Worm (Caenorhabditis elegans) whole organism, L4 larva: ENCODE data around the gene glrx-5.

Experiments used
- F44E2.7 ChIP-seq: fragments of 200-800 bp; sonication (Bioruptor generic); IDR thresholded peaks from 2 replicates; pipeline ENCODE4 v2.1.2; 2022; ENCODE audit warnings: missing genetic modification characterization, missing compliant biosample characterization
- Y105C5A.15 ChIP-seq: fragments of 200-800 bp; sonication (Bioruptor generic); IDR thresholded peaks from 2 replicates; pipeline ENCODE4 v1.3.6; 2022; ENCODE audit warnings: missing genetic modification characterization, missing compliant biosample characterization
- ZK546.5 ChIP-seq, 2 experiments: sonication (generic microtip); optimal IDR thresholded peaks; 2 replicates each; lab custom pipeline; 2017; ENCODE audit warnings: missing biosample characterization in 2 of 2, missing genetic modification characterization in 2 of 2
- aly-2 ChIP-seq: sonication (generic microtip); optimal IDR thresholded peaks from 2 replicates; lab custom pipeline; 2018; ENCODE audit warnings: missing biosample characterization, missing genetic modification characterization
- ama-1 ChIP-seq: fragments of 150-350 bp; optimal IDR thresholded peaks from 2 replicates; lab custom pipeline; 2014; ENCODE audit warnings: inconsistent platforms, mixed read lengths
- arid-1 ChIP-seq: fragments of 200-800 bp; sonication (Bioruptor generic); conservative IDR thresholded peaks from 2 replicates; pipeline ENCODE4 v1.3.6; 2022; ENCODE audit warnings: missing genetic modification reagents, missing genetic modification characterization, missing compliant biosample characterization
- ceh-20 ChIP-seq: fragments of 200-800 bp; sonication (Bioruptor generic); IDR thresholded peaks from 2 replicates; pipeline ENCODE4 v1.3.6; 2022; ENCODE audit warnings: missing genetic modification reagents, missing genetic modification characterization, missing compliant biosample characterization
- ceh-28 ChIP-seq: fragments of 150-350 bp; optimal IDR thresholded peaks from 2 replicates; lab custom pipeline; 2014; ENCODE audit warnings: missing biosample characterization, missing genetic modification reagents, missing genetic modification characterization
- ceh-32 ChIP-seq: sonication (generic microtip); optimal IDR thresholded peaks from 2 replicates; lab custom pipeline; 2016; ENCODE audit warnings: mild to moderate bottlenecking, missing genetic modification characterization, missing compliant biosample characterization; ENCODE audit not compliant: poor library complexity
- ces-1 ChIP-seq: fragments of 150-350 bp; sonication (generic microtip); optimal IDR thresholded peaks from 4 replicates; lab custom pipeline; 2014; ENCODE audit warnings: missing biosample characterization, missing genetic modification reagents, missing genetic modification characterization
- cey-2 ChIP-seq: sonication (generic microtip); optimal IDR thresholded peaks from 3 replicates; lab custom pipeline; 2017; ENCODE audit warnings: missing genetic modification characterization, mild to moderate bottlenecking, missing compliant biosample characterization, antibody characterized with exemption, borderline replicate concordance; ENCODE audit not compliant: insufficient read depth
- daf-16 ChIP-seq, 3 experiments: sonication (generic microtip); optimal IDR thresholded peaks; 2 replicates each; lab custom pipeline; 2016 to 2017; ENCODE audit warnings: missing genetic modification characterization in 3 of 3, missing genetic modification reagents in 3 of 3, mild to moderate bottlenecking in 2 of 3, missing compliant biosample characterization in 2 of 3, missing biosample characterization in 1 of 3, moderate library complexity in 1 of 3
- daf-19 ChIP-seq: fragments of 200-800 bp; sonication (Bioruptor generic); conservative IDR thresholded peaks from 2 replicates; pipeline ENCODE4 v1.3.6; 2022; ENCODE audit warnings: missing genetic modification characterization, missing compliant biosample characterization
- dmd-8 ChIP-seq: fragments of 200-800 bp; sonication (Bioruptor generic); IDR thresholded peaks from 2 replicates; pipeline ENCODE4 v1.3.6; 2022; ENCODE audit warnings: missing genetic modification characterization, missing compliant biosample characterization
- duxl-1 ChIP-seq: sonication (generic microtip); optimal IDR thresholded peaks from 2 replicates; lab custom pipeline; 2016; ENCODE audit warnings: mild to moderate bottlenecking, missing genetic modification characterization, moderate library complexity, missing compliant biosample characterization; ENCODE audit not compliant: poor library complexity
- egl-43 ChIP-seq: fragments of 200-800 bp; sonication (Bioruptor generic); IDR thresholded peaks from 2 replicates; pipeline ENCODE4 v1.3.6; 2022; ENCODE audit warnings: missing genetic modification reagents, missing genetic modification characterization, missing compliant biosample characterization
- hlh-11 ChIP-seq: fragments of 200-800 bp; sonication (Bioruptor generic); optimal IDR thresholded peaks from 2 replicates; lab custom pipeline; 2018; ENCODE audit warnings: mild to moderate bottlenecking, missing genetic modification characterization, missing compliant biosample characterization
- hmg-1.1 ChIP-seq: fragments of 200-800 bp; sonication (Bioruptor generic); IDR thresholded peaks from 2 replicates; pipeline ENCODE4 v1.3.6; 2022; ENCODE audit warnings: missing genetic modification reagents, missing genetic modification characterization, missing compliant biosample characterization
- lim-7 ChIP-seq: fragments of 200-800 bp; sonication (Bioruptor generic); IDR thresholded peaks from 2 replicates; pipeline ENCODE4 v1.3.6; 2022; ENCODE audit warnings: missing genetic modification characterization, missing compliant biosample characterization
- lin-29 ChIP-seq: fragments of 200-800 bp; sonication (Bioruptor generic); IDR thresholded peaks from 2 replicates; pipeline ENCODE4 v1.3.6; 2022; ENCODE audit warnings: missing genetic modification reagents, missing genetic modification characterization, missing compliant biosample characterization
- lin-38 ChIP-seq: fragments of 200-800 bp; sonication (Bioruptor generic); IDR thresholded peaks from 2 replicates; pipeline ENCODE4 v1.3.6; 2022; ENCODE audit warnings: missing genetic modification reagents, missing genetic modification characterization, missing compliant biosample characterization
- mes-2 ChIP-seq: sonication (generic microtip); optimal IDR thresholded peaks from 2 replicates; lab custom pipeline; 2016; ENCODE audit warnings: missing genotype, mild to moderate bottlenecking, missing genetic modification characterization, missing compliant biosample characterization; ENCODE audit not compliant: poor library complexity, severe bottlenecking
- mxl-3 ChIP-seq: fragments of 200-800 bp; sonication (Bioruptor generic); optimal IDR thresholded peaks from 2 replicates; lab custom pipeline; 2018; ENCODE audit warnings: mild to moderate bottlenecking, missing genetic modification characterization, missing compliant biosample characterization
- nhr-25 ChIP-seq: sonication (generic microtip); optimal IDR thresholded peaks from 2 replicates; lab custom pipeline; 2017; ENCODE audit warnings: missing genetic modification characterization, mild to moderate bottlenecking, missing compliant biosample characterization, antibody characterized with exemption, moderate library complexity, borderline replicate concordance; ENCODE audit not compliant: insufficient read depth
- nhr-41 ChIP-seq: fragments of 200-800 bp; sonication (Bioruptor generic); IDR thresholded peaks from 2 replicates; pipeline ENCODE4 v1.3.6; 2022; ENCODE audit warnings: missing genetic modification reagents, missing genetic modification characterization, missing compliant biosample characterization
- nhr-6 ChIP-seq: fragments of 150-350 bp; optimal IDR thresholded peaks from 2 replicates; lab custom pipeline; 2014; ENCODE audit warnings: missing biosample characterization, missing genetic modification characterization
- pha-4 ChIP-seq, 2 experiments: fragments of 150-350 bp in 1 of 2; fragments of 200-800 bp in 1 of 2; sonication (Bioruptor generic) in 1 of 2; IDR thresholded peaks in 1 of 2; optimal IDR thresholded peaks in 1 of 2; 2 replicates each; pipeline versions ENCODE4 v1.3.6 to Lab custom; 2014 to 2022; ENCODE audit warnings: missing genetic modification characterization in 2 of 2, missing genetic modification reagents in 2 of 2, missing biosample characterization in 1 of 2, missing compliant biosample characterization in 1 of 2
- pqm-1 ChIP-seq: sonication (generic microtip); optimal IDR thresholded peaks from 2 replicates; lab custom pipeline; 2017; ENCODE audit warnings: missing biosample characterization, missing genetic modification characterization
- rbr-2 ChIP-seq: sonication (generic microtip); optimal IDR thresholded peaks from 2 replicates; lab custom pipeline; 2016; ENCODE audit warnings: missing genotype, missing genetic modification characterization, missing compliant biosample characterization
- set-16 ChIP-seq: fragments of 200-800 bp; sonication (Bioruptor generic); IDR thresholded peaks from 2 replicates; pipeline ENCODE4 v1.3.6; 2022; ENCODE audit warnings: missing genetic modification reagents, missing genetic modification characterization, missing compliant biosample characterization
- skn-1 ChIP-seq: fragments of 150-350 bp; optimal IDR thresholded peaks from 2 replicates; lab custom pipeline; 2014; ENCODE audit warnings: missing biosample characterization, missing genetic modification characterization
- snpc-1.2 ChIP-seq: fragments of 200-800 bp; sonication (Bioruptor generic); IDR thresholded peaks from 2 replicates; pipeline ENCODE4 v1.3.6; 2022; ENCODE audit warnings: missing genetic modification reagents, missing genetic modification characterization, missing compliant biosample characterization
- tag-97 ChIP-seq: fragments of 200-800 bp; sonication (Bioruptor generic); IDR thresholded peaks from 2 replicates; pipeline ENCODE4 v1.3.6; 2022; ENCODE audit warnings: missing genetic modification characterization, missing compliant biosample characterization
- unc-39 ChIP-seq: sonication (generic microtip); optimal IDR thresholded peaks from 2 replicates; lab custom pipeline; 2017; ENCODE audit warnings: missing biosample characterization, missing genetic modification characterization
- vab-7 ChIP-seq: fragments of 200-800 bp; sonication (Bioruptor generic); IDR thresholded peaks from 2 replicates; pipeline ENCODE4 v1.3.6; 2022; ENCODE audit warnings: missing genetic modification reagents, missing genetic modification characterization, missing compliant biosample characterization
- zag-1 ChIP-seq: fragments of 150-350 bp; optimal IDR thresholded peaks from 2 replicates; lab custom pipeline; 2014; ENCODE audit warnings: missing biosample characterization, missing genetic modification characterization
- zfp-2 ChIP-seq: sonication (generic microtip); optimal IDR thresholded peaks from 2 replicates; lab custom pipeline; 2016; ENCODE audit warnings: mild to moderate bottlenecking, missing genetic modification characterization, missing compliant biosample characterization
- zfp-3 ChIP-seq: fragments of 200-800 bp; sonication (Bioruptor generic); conservative IDR thresholded peaks from 2 replicates; pipeline ENCODE4 v1.3.6; 2022; ENCODE audit warnings: missing genetic modification reagents, missing genetic modification characterization, missing compliant biosample characterization
- ztf-7 ChIP-seq: fragments of 150-350 bp; optimal IDR thresholded peaks from 2 replicates; lab custom pipeline; 2014; ENCODE audit warnings: missing biosample characterization, missing genetic modification characterization

glrx-5 gene

DNA sequence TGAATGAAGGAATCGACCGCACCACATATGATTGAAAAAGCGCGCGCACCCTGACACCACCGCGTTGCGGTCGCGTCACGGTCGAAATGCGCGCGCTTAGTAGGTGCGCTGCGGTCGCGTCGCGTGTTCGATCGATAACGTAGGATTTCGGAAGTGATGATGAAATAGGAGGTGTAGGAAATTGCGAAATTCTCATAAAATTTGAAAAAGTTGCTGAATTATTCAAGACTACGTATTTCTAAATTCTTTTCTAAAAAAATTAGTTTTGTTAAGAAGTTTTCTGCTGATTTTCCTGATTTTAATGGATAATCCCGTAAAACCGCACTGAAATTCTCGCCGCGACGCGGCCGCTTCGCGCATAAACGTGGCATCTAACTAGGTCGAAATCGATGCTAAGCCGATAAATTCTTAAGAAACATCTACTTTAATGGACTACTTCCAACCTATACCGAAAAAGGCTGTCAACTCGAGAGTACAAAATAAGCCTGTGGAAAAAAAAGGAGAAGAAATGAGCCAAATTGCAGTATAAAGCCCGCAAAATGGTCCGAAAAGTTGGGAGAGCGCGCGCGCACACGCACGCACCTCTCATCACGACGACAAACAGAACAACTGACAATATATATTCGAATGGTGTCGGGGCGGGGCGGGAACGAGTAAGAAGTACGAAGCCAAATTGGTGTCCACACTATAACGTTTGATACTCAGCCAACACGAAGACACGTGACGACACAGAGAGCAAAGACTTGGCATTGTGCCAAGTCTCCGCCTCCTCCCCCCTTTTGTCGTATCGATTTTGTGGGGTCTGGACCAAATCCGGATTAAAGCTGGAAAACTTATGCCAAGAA lies 5.0 kb downstream of the glrx-5 start, which contains the start of gene his-72 (continued):
- TF ChIP-seq lin-38 (peak; percentile 54), nhr-41 (no peak), cey-2 (tag; lab: Kevin White, UChicago) (no peak), nhr-6 (tag; lab: Kevin White, UChicago) (no peak), ztf-7 (tag; lab: Kevin White, UChicago) (no peak), zfp-2 (tag; lab: Kevin White, UChicago) (no peak), zag-1 (no peak), ceh-20 (GFP tag; lab: Robert Waterston, UW) (no peak), unc-39 (no peak), pha-4 (GFP tag; IDR thresholded peaks at IDR 0.05; lab: Robert Waterston, UW) (no peak; the same call in 1 of the 2 replicates), pha-4 (tag; optimal IDR thresholded peaks at IDR 0.05; lab: Kevin White, UChicago) (no peak), F44E2.7 (GFP tag; lab: Robert Waterston, UW) (no peak), lim-7 (GFP tag; lab: Robert Waterston, UW) (no peak), daf-19 (GFP tag; lab: Robert Waterston, UW) (no peak), hlh-11 (tag; lab: Kevin White, UChicago) (peak; percentile 33), rbr-2 (tag; lab: Kevin White, UChicago) (peak; percentile 27), arid-1 (0 out of 2 replicates have a peak, but pooled peaks have one; percentile 2), Y105C5A.15 (GFP tag; lab: Robert Waterston, UW) (no peak), tag-97 (GFP tag; lab: Robert Waterston, UW) (no peak), daf-16 (GFP tag; optimal IDR thresholded peaks at IDR 0.05; lab: Kevin White, UChicago) (no peak), daf-16 (tag; optimal IDR thresholded peaks at IDR 0.05; lab: Kevin White, UChicago) (no peak), snpc-1.2 (GFP tag; lab: Robert Waterston, UW) (0 out of 2 replicates have a peak, but pooled peaks have one; percentile 21), ceh-32 (no peak), ZK546.5 (tag; optimal IDR thresholded peaks at IDR 0.05; lab: Kevin White, UChicago) (no peak), dmd-8 (no peak), egl-43 (GFP tag; lab: Robert Waterston, UW) (peak; percentile 64; the same call in 1 of the 2 replicates), lin-29 (GFP tag; lab: Robert Waterston, UW) (no peak), ceh-28 (tag; lab: Kevin White, UChicago) (no peak), mxl-3 (GFP tag; lab: Kevin White, UChicago) (peak; percentile 40), skn-1 (tag; lab: Kevin White, UChicago) (no peak), nhr-25 (no peak), ama-1 (lab: Kevin White, UChicago) (peak; percentile 89), vab-7 (no peak), pqm-1 (tag; lab: Kevin White, UChicago) (no peak), ces-1 (GFP tag; lab: Kevin White, UChicago) (no peak), aly-2 (tag; lab: Kevin White, UChicago) (no peak), duxl-1 (tag; lab: Kevin White, UChicago) (no peak), zfp-3 (no peak)

DNA sequence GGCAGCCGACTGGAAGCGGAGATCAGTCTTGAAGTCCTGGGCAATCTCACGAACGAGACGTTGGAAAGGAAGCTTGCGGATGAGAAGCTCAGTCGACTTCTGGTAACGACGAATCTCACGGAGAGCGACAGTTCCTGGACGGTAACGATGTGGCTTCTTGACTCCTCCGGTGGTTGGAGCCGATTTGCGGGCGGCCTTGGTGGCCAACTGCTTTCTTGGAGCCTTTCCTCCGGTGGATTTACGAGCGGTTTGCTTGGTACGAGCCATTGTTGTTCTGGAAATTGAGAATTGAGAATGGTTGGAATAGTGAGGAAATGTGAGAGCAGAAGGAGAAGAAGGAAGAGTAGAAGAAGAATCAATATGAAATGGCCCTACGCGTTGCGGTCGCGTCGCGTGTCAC lies 5.8 kb downstream of the glrx-5 start:
- TF ChIP-seq hmg-1.1 (GFP tag; lab: Robert Waterston, UW) = no peak
- TF ChIP-seq mes-2 = peak; percentile 18
- peak; percentile 60 for TF ChIP-seq set-16 (GFP tag; lab: Robert Waterston, UW)
